Fruit fly (Drosophila melanogaster): Measurements from ENCODE around the gene ome.

dm6 chr3L:14650348-14650747 lies 22.3 kb upstream of the ome start:
- TF ChIP-seq ttk (optimal IDR thresholded peaks at IDR 0.05), result no peak
- no peak for TF ChIP-seq psq (optimal IDR thresholded peaks at IDR 0.05)
- TF ChIP-seq insv (optimal IDR thresholded peaks at IDR 0.05), result no peak
- TF ChIP-seq Sin3A (optimal IDR thresholded peaks at IDR 0.05), result no peak
- no peak for TF ChIP-seq Myc (optimal IDR thresholded peaks at IDR 0.05)
- TF ChIP-seq h (optimal IDR thresholded peaks at IDR 0.05), result no peak
